Worm (Caenorhabditis elegans): Measurements from ENCODE around the gene scp-1.
A peak's percentile ranks its signal among the peaks of the same experiment; 100 is the strongest.

ce11 chrII:9305575-9305974 lies 28.2 kb upstream of the scp-1 start:
- TF ChIP-seq R02D3.7 (tag; optimal IDR thresholded peaks at IDR 0.05) (no peak), ceh-82 (tag; optimal IDR thresholded peaks at IDR 0.05) (no peak), nhr-10 (tag; optimal IDR thresholded peaks at IDR 0.05) (no peak), lin-13 (GFP tag; optimal IDR thresholded peaks at IDR 0.05) (no peak), nhr-6 (tag; optimal IDR thresholded peaks at IDR 0.05) (no peak), lin-11 (tag; optimal IDR thresholded peaks at IDR 0.05) (no peak), nhr-12 (tag; optimal IDR thresholded peaks at IDR 0.05) (no peak), lin-39 (tag; optimal IDR thresholded peaks at IDR 0.05) (no peak), skn-1 (tag; optimal IDR thresholded peaks at IDR 0.05) (no peak), zag-1 (tag; optimal IDR thresholded peaks at IDR 0.05) (no peak), nhr-25 (tag; optimal IDR thresholded peaks at IDR 0.05) (no peak), lsy-2 (tag; optimal IDR thresholded peaks at IDR 0.05) (peak in 1 of 2 experiments; percentile 15), elt-3 (tag; optimal IDR thresholded peaks at IDR 0.05) (no peak)
